Worm (Caenorhabditis elegans) whole organism, L4 larva: ENCODE results near the gene lias-1.

Experiments
- ama-1 ChIP-seq: fragments of 150-350 bp; optimal IDR thresholded peaks from 2 replicates; lab custom pipeline; 2014; ENCODE audit warnings: inconsistent platforms, mixed read lengths
- egl-27 ChIP-seq: sonication (generic microtip); optimal IDR thresholded peaks from 3 replicates; lab custom pipeline; 2017; ENCODE audit warnings: missing biosample characterization, missing genetic modification reagents, missing genetic modification characterization
- fkh-10 ChIP-seq: fragments of 150-350 bp; optimal IDR thresholded peaks from 2 replicates; lab custom pipeline; 2014; ENCODE audit warnings: missing biosample characterization, missing genetic modification reagents, missing genetic modification characterization
- hmg-1.1 ChIP-seq: fragments of 200-800 bp; sonication (Bioruptor generic); IDR thresholded peaks from 2 replicates; pipeline ENCODE4 v1.3.6; 2022; ENCODE audit warnings: missing genetic modification reagents, missing genetic modification characterization, missing compliant biosample characterization
- lir-3 ChIP-seq: sonication (generic microtip); optimal IDR thresholded peaks from 2 replicates; lab custom pipeline; 2016; ENCODE audit warnings: mild to moderate bottlenecking, missing genetic modification characterization, missing compliant biosample characterization
- nhr-10 ChIP-seq: fragments of 150-350 bp; optimal IDR thresholded peaks from 2 replicates; lab custom pipeline; 2014; ENCODE audit warnings: missing biosample characterization, missing genetic modification characterization
- nhr-11 ChIP-seq: fragments of 150-350 bp; optimal IDR thresholded peaks from 2 replicates; lab custom pipeline; 2014; ENCODE audit warnings: missing biosample characterization, missing genetic modification characterization
- nhr-237 ChIP-seq: sonication (generic microtip); optimal IDR thresholded peaks from 2 replicates; lab custom pipeline; 2017; ENCODE audit warnings: missing biosample characterization, missing genetic modification characterization
- nhr-76 ChIP-seq: fragments of 150-350 bp; optimal IDR thresholded peaks from 2 replicates; lab custom pipeline; 2014; ENCODE audit warnings: missing biosample characterization, missing genetic modification characterization

DNA sequence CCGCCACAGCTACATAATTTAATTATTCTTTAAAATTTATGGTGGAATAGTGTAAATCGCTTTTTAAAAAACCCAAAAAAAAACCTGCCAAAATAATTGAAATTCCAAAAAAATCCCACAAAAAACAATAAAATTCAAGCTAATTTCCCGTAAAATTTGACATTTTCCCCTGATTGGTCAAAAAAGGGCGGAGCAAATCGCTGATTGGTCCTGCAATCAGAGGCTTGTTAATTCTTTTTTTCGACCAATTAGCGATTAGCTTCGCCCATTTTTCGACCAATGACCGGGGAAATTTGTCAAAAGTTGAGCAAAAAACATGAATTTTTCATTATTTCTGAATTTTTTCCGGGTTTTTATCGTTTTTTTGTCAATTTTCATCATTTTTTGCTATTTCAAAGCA is 37.9 kb downstream of the lias-1 start:
- no peak for TF ChIP-seq ama-1
- TF ChIP-seq nhr-237 (tag; lab: Kevin White, UChicago), result no peak
- no peak for TF ChIP-seq hmg-1.1 (GFP tag; lab: Robert Waterston, UW)
- TF ChIP-seq fkh-10, result no peak
- TF ChIP-seq nhr-10, result no peak
- no peak for TF ChIP-seq nhr-11 (tag; lab: Kevin White, UChicago)
- no peak for TF ChIP-seq lir-3
- TF ChIP-seq egl-27 (tag; lab: Kevin White, UChicago), result no peak
- TF ChIP-seq nhr-76 (tag; lab: Kevin White, UChicago), result no peak
